Worm (Caenorhabditis elegans): ENCODE data around the gene C49H3.16.

- no peak for TF ChIP-seq K09A11.1 (tag; optimal IDR thresholded peaks at IDR 0.05; ENCODE audit: insufficient read depth)
- no peak for TF ChIP-seq ceh-30 (tag; optimal IDR thresholded peaks at IDR 0.05)
- TF ChIP-seq ama-1 (optimal IDR thresholded peaks at IDR 0.05): no peak
- no peak for TF ChIP-seq pros-1 (tag; optimal IDR thresholded peaks at IDR 0.05)
- TF ChIP-seq pqm-1 (tag; optimal IDR thresholded peaks at IDR 0.05): no peak
- no peak for TF ChIP-seq rnt-1 (tag; optimal IDR thresholded peaks at IDR 0.05)
- TF ChIP-seq hlh-6 (tag; optimal IDR thresholded peaks at IDR 0.05): no peak
- TF ChIP-seq F13H6.1 (tag; optimal IDR thresholded peaks at IDR 0.05): no peak
- TF ChIP-seq pat-9 (tag; optimal IDR thresholded peaks at IDR 0.05): no peak
- TF ChIP-seq tbx-2 (tag; optimal IDR thresholded peaks at IDR 0.05): no peak
Observed at ce11 chrIV:7955849-7956248, 35.6 kb downstream of the C49H3.16 start, which contains the start of gene ceh-19.

All from whole organism, late embryonic.